Worm (Caenorhabditis elegans): ENCODE data around the gene cdkl-1.
A peak's percentile ranks its signal among the peaks of the same experiment; 100 is the strongest.

Gene cdkl-1

DNA sequence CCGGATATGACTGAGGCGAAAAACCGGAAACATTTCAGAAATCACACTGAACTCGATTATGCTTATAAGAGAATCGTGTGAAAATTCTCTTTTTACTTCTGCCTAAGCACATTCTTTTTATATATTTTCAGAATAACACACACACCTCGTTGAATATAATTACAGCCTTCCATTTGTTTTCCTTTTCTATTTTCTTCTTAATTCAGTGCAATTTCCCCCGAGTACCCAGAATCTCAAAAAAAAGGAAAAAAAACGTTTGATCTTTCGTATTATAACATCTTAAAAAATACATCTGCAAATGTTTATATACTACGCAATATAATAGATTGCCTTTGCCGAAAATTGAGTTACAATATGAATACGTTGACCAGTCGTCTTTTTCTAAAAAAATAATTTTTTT, 33.1 kb downstream of the cdkl-1 start:
- TF ChIP-seq R02D3.7 (tag; optimal IDR thresholded peaks at IDR 0.05) (no peak), F13H6.1 (tag; optimal IDR thresholded peaks at IDR 0.05) (no peak), unc-62 (GFP tag; optimal IDR thresholded peaks at IDR 0.05) (no peak), Y55F3AM.14 (GFP tag; optimal IDR thresholded peaks at IDR 0.05) (no peak), lsy-2 (tag; optimal IDR thresholded peaks at IDR 0.05) (no peak), nhr-129 (tag; optimal IDR thresholded peaks at IDR 0.05) (no peak), lin-39 (tag; optimal IDR thresholded peaks at IDR 0.05) (no peak), egl-27 (tag; optimal IDR thresholded peaks at IDR 0.05) (no peak), lin-13 (GFP tag; optimal IDR thresholded peaks at IDR 0.05) (no peak), nhr-10 (tag; optimal IDR thresholded peaks at IDR 0.05) (no peak)

DNA sequence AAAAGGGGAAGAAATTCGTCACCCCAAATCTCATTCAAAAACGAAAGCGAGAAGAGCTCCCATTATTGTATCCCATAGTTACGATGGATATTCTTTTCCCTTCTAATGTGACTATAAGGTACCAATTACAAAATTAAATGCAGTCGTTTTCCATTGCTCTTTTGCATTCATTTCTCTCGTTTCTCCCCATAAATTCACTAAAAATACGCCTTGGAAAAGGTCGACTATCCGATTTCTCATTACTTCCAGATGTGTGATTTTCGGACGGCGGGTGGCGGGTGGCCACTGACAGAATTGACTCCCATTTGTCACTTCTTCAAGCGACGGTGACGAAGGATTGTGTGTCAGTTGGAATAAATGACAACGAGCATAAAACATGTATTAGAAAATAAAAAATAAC, 34.8 kb downstream of the cdkl-1 start:
- TF ChIP-seq lsy-2 (tag; optimal IDR thresholded peaks at IDR 0.05) (no peak), ztf-1 (GFP tag; conservative IDR thresholded peaks at IDR 0.05) (no peak), nhr-12 (tag; optimal IDR thresholded peaks at IDR 0.05) (no peak), crh-2 (tag; optimal IDR thresholded peaks at IDR 0.05) (no peak), lin-39 (tag; optimal IDR thresholded peaks at IDR 0.05) (no peak), nhr-129 (tag; optimal IDR thresholded peaks at IDR 0.05) (no peak), gmeb-1 (tag; optimal IDR thresholded peaks at IDR 0.05) (no peak), elt-3 (tag; optimal IDR thresholded peaks at IDR 0.05) (no peak), Y55F3AM.14 (GFP tag; optimal IDR thresholded peaks at IDR 0.05) (no peak), nhr-25 (tag; optimal IDR thresholded peaks at IDR 0.05) (no peak), nhr-237 (tag; optimal IDR thresholded peaks at IDR 0.05) (no peak), sma-9 (GFP tag; optimal IDR thresholded peaks at IDR 0.05) (no peak), sma-9 (tag; optimal IDR thresholded peaks at IDR 0.05) (no peak), elt-1 (tag; optimal IDR thresholded peaks at IDR 0.05) (no peak), zag-1 (tag; optimal IDR thresholded peaks at IDR 0.05) (no peak), mdl-1 (tag; optimal IDR thresholded peaks at IDR 0.05) (no peak), C34F6.9 (tag; optimal IDR thresholded peaks at IDR 0.05) (no peak), nhr-21 (tag; optimal IDR thresholded peaks at IDR 0.05) (no peak), unc-62 (GFP tag; optimal IDR thresholded peaks at IDR 0.05) (no peak)

DNA sequence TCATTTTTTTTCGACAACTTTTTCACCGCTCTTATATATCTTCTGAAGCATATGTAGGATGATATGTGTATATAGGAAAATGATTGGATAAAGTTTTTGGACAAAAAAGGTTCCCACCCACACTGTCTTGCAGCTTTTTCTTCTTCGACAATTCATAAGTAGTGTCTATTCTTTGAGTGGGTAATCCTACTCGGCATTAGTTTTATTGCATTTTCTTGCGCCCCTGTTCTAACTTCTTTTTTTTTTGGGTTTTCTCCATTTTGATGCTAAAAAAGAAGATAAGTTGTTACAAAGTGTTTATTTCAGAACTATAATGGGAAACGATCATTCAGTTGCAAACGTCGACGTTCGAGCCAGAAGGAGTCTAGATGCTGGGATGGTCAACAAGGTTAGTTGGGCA, 35.6 kb downstream of the cdkl-1 start, which contains the start of gene glb-3:
glb-3 (plus strand) TSS at position 301 of the 400 bp plus-strand sequence.
- TF ChIP-seq mdl-1 (tag; optimal IDR thresholded peaks at IDR 0.05) (no peak), gmeb-1 (tag; optimal IDR thresholded peaks at IDR 0.05) (no peak), unc-55 (GFP tag; optimal IDR thresholded peaks at IDR 0.05) (no peak)

DNA sequence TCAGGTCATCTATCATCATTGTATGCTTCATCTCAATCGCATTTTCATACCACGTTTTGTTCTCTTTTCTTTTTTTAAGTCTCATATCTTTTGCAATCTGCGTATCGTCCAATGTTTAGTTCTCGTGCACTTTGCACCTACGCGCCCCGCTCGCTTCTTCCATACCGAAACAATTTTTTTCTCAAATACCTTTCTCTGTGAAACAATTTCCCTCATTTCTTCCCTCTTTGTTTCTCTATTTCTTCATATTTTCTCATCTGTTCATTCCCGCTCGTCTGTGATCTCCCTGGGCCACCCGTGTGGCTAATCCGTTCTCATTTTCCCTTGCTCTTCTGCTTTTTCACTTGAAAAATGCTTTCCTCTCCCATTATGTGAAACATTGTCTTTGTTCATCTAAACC, 41.6 kb downstream of the cdkl-1 start:
- peak; percentile 65 for TF ChIP-seq nhr-129 (tag; optimal IDR thresholded peaks at IDR 0.05)
- peak; percentile 53 for TF ChIP-seq F13H6.1 (tag; optimal IDR thresholded peaks at IDR 0.05)
- no peak for TF ChIP-seq ceh-82 (tag; optimal IDR thresholded peaks at IDR 0.05)
- no peak for TF ChIP-seq blmp-1 (tag; optimal IDR thresholded peaks at IDR 0.05; ENCODE audit: insufficient read depth)
- no peak for TF ChIP-seq nhr-77 (tag; optimal IDR thresholded peaks at IDR 0.05)
- TF ChIP-seq nhr-25 (tag; optimal IDR thresholded peaks at IDR 0.05) = no peak
- TF ChIP-seq snpc-4 (tag; optimal IDR thresholded peaks at IDR 0.05) = no peak
- no peak for TF ChIP-seq alr-1 (tag; optimal IDR thresholded peaks at IDR 0.05)
- no peak for TF ChIP-seq sem-4 (tag; optimal IDR thresholded peaks at IDR 0.05)
- TF ChIP-seq mdl-1 (tag; optimal IDR thresholded peaks at IDR 0.05) = no peak
- TF ChIP-seq nhr-6 (tag; optimal IDR thresholded peaks at IDR 0.05) = no peak
- no peak for TF ChIP-seq skn-1 (tag; optimal IDR thresholded peaks at IDR 0.05)
- peak; percentile 4 for TF ChIP-seq C34F6.9 (tag; optimal IDR thresholded peaks at IDR 0.05)
- TF ChIP-seq unc-39 (tag; optimal IDR thresholded peaks at IDR 0.05) = no peak
- no peak for TF ChIP-seq nhr-237 (tag; optimal IDR thresholded peaks at IDR 0.05)
- TF ChIP-seq unc-55 (GFP tag; optimal IDR thresholded peaks at IDR 0.05) = peak; percentile 38
- no peak for TF ChIP-seq ztf-4 (tag; optimal IDR thresholded peaks at IDR 0.05)
- TF ChIP-seq ZK546.5 (tag; optimal IDR thresholded peaks at IDR 0.05) = no peak
- TF ChIP-seq ztf-11 (tag; optimal IDR thresholded peaks at IDR 0.05) = no peak
- TF ChIP-seq dmd-4 (tag; optimal IDR thresholded peaks at IDR 0.05) = no peak
- TF ChIP-seq elt-3 (tag; optimal IDR thresholded peaks at IDR 0.05) = no peak
- TF ChIP-seq egl-27 (tag; optimal IDR thresholded peaks at IDR 0.05) = no peak
- peak in 1 of 2 experiments; percentile 27 for TF ChIP-seq lsy-2 (tag; optimal IDR thresholded peaks at IDR 0.05)
- TF ChIP-seq elt-1 (tag; optimal IDR thresholded peaks at IDR 0.05) = no peak
- TF ChIP-seq zag-1 (tag; optimal IDR thresholded peaks at IDR 0.05) = no peak
- peak; percentile 37 for TF ChIP-seq fos-1 (tag; optimal IDR thresholded peaks at IDR 0.05)
- no peak for TF ChIP-seq sma-3 (GFP tag; optimal IDR thresholded peaks at IDR 0.05)
- TF ChIP-seq crh-2 (tag; optimal IDR thresholded peaks at IDR 0.05) = no peak
- no peak for TF ChIP-seq gmeb-1 (tag; optimal IDR thresholded peaks at IDR 0.05)
- TF ChIP-seq aly-2 (tag; optimal IDR thresholded peaks at IDR 0.05) = no peak
- no peak for TF ChIP-seq nhr-21 (tag; optimal IDR thresholded peaks at IDR 0.05)
- TF ChIP-seq sma-9 (GFP tag; optimal IDR thresholded peaks at IDR 0.05) = peak; percentile 66
- TF ChIP-seq sma-9 (tag; optimal IDR thresholded peaks at IDR 0.05) = no peak
- no peak for TF ChIP-seq peb-1 (tag; optimal IDR thresholded peaks at IDR 0.05)
- TF ChIP-seq lin-11 (tag; optimal IDR thresholded peaks at IDR 0.05) = no peak
- TF ChIP-seq ama-1 (optimal IDR thresholded peaks at IDR 0.05) = no peak
- TF ChIP-seq ztf-1 (GFP tag; conservative IDR thresholded peaks at IDR 0.05) = no peak
- no peak for TF ChIP-seq nhr-10 (tag; optimal IDR thresholded peaks at IDR 0.05)
- no peak for TF ChIP-seq lin-13 (GFP tag; optimal IDR thresholded peaks at IDR 0.05)
- no peak for TF ChIP-seq mab-5 (tag; optimal IDR thresholded peaks at IDR 0.05)
